Worm (Caenorhabditis elegans) whole organism, L4 larva: ENCODE data around the gene lpin-1.

Experiments used
- F26F4.8 ChIP-seq: fragments of 200-800 bp; sonication (Bioruptor generic); conservative IDR thresholded peaks from 2 replicates; pipeline ENCODE4 v1.3.6; 2022; ENCODE audit warnings: missing genetic modification characterization, missing compliant biosample characterization
- F37D6.2 ChIP-seq: sonication (generic microtip); optimal IDR thresholded peaks from 2 replicates; lab custom pipeline; 2016; ENCODE audit warnings: mild to moderate bottlenecking, missing genetic modification characterization, missing compliant biosample characterization
- F44E2.7 ChIP-seq: fragments of 200-800 bp; sonication (Bioruptor generic); IDR thresholded peaks from 2 replicates; pipeline ENCODE4 v2.1.2; 2022; ENCODE audit warnings: missing genetic modification characterization, missing compliant biosample characterization
- T26A8.4 ChIP-seq: fragments of 200-800 bp; sonication (Bioruptor generic); IDR thresholded peaks from 2 replicates; pipeline ENCODE4 v1.3.6; 2022; ENCODE audit warnings: missing genetic modification characterization, missing compliant biosample characterization
- Y105C5A.15 ChIP-seq: fragments of 200-800 bp; sonication (Bioruptor generic); IDR thresholded peaks from 2 replicates; pipeline ENCODE4 v1.3.6; 2022; ENCODE audit warnings: missing genetic modification characterization, missing compliant biosample characterization
- Y48G9A.11 ChIP-seq: fragments of 200-800 bp; sonication (Bioruptor generic); IDR thresholded peaks from 2 replicates; pipeline ENCODE4 v1.3.6; 2022; ENCODE audit warnings: missing genetic modification reagents, missing genetic modification characterization, missing compliant biosample characterization
- aha-1 ChIP-seq: fragments of 150-350 bp; peaks from one replicate; lab custom pipeline; 2014; ENCODE audit warnings: missing biosample characterization, missing genetic modification characterization
- ama-1 ChIP-seq: fragments of 150-350 bp; optimal IDR thresholded peaks from 2 replicates; lab custom pipeline; 2014; ENCODE audit warnings: inconsistent platforms, mixed read lengths
- arid-1 ChIP-seq: fragments of 200-800 bp; sonication (Bioruptor generic); conservative IDR thresholded peaks from 2 replicates; pipeline ENCODE4 v1.3.6; 2022; ENCODE audit warnings: missing genetic modification reagents, missing genetic modification characterization, missing compliant biosample characterization
- attf-4 ChIP-seq: sonication (generic microtip); optimal IDR thresholded peaks from 3 replicates; lab custom pipeline; 2017; ENCODE audit warnings: missing biosample characterization, missing genetic modification characterization
- cey-2 ChIP-seq: sonication (generic microtip); optimal IDR thresholded peaks from 3 replicates; lab custom pipeline; 2017; ENCODE audit warnings: missing genetic modification characterization, mild to moderate bottlenecking, missing compliant biosample characterization, antibody characterized with exemption, borderline replicate concordance; ENCODE audit not compliant: insufficient read depth
- dmd-8 ChIP-seq: fragments of 200-800 bp; sonication (Bioruptor generic); IDR thresholded peaks from 2 replicates; pipeline ENCODE4 v1.3.6; 2022; ENCODE audit warnings: missing genetic modification characterization, missing compliant biosample characterization
- dmd-9 ChIP-seq: fragments of 200-800 bp; sonication (Bioruptor generic); IDR thresholded peaks from 2 replicates; pipeline ENCODE4 v1.3.6; 2022; ENCODE audit warnings: missing genetic modification reagents, missing genetic modification characterization, missing compliant biosample characterization
- duxl-1 ChIP-seq: sonication (generic microtip); optimal IDR thresholded peaks from 2 replicates; lab custom pipeline; 2016; ENCODE audit warnings: mild to moderate bottlenecking, missing genetic modification characterization, moderate library complexity, missing compliant biosample characterization; ENCODE audit not compliant: poor library complexity
- dve-1 ChIP-seq: sonication (generic microtip); optimal IDR thresholded peaks from 2 replicates; lab custom pipeline; 2017; ENCODE audit warnings: antibody characterized with exemption, mild to moderate bottlenecking, missing genetic modification characterization, missing compliant biosample characterization; ENCODE audit not compliant: insufficient read depth
- egl-27 ChIP-seq: sonication (generic microtip); optimal IDR thresholded peaks from 3 replicates; lab custom pipeline; 2017; ENCODE audit warnings: missing biosample characterization, missing genetic modification reagents, missing genetic modification characterization
- hif-1 ChIP-seq, 2 experiments: sonication (generic microtip); optimal IDR thresholded peaks; 2 replicates each; lab custom pipeline; 2016 to 2017; ENCODE audit warnings: missing compliant biosample characterization in 2 of 2, missing genetic modification characterization in 2 of 2, missing genetic modification reagents in 2 of 2, missing genotype in 2 of 2, mild to moderate bottlenecking in 1 of 2
- hlh-11 ChIP-seq: fragments of 200-800 bp; sonication (Bioruptor generic); optimal IDR thresholded peaks from 2 replicates; lab custom pipeline; 2018; ENCODE audit warnings: mild to moderate bottlenecking, missing genetic modification characterization, missing compliant biosample characterization
- hlh-30 ChIP-seq: sonication (generic microtip); optimal IDR thresholded peaks from 2 replicates; lab custom pipeline; 2017; ENCODE audit warnings: antibody characterized with exemption, mild to moderate bottlenecking, missing genetic modification characterization, missing compliant biosample characterization; ENCODE audit not compliant: insufficient read depth
- lin-13 ChIP-seq: fragments of 150-350 bp; optimal IDR thresholded peaks from 2 replicates; lab custom pipeline; 2014; ENCODE audit warnings: missing biosample characterization, missing genetic modification reagents, missing genetic modification characterization
- lin-39 ChIP-seq: fragments of 150-350 bp; optimal IDR thresholded peaks from 2 replicates; lab custom pipeline; 2014; ENCODE audit warnings: missing biosample characterization, missing genetic modification reagents, missing genetic modification characterization
- madf-5 ChIP-seq, 2 experiments: fragments of 200-800 bp; sonication (Bioruptor generic); IDR thresholded peaks; 2 replicates each; pipeline ENCODE4 v1.3.6; 2022; ENCODE audit warnings: missing compliant biosample characterization in 2 of 2, missing genetic modification characterization in 2 of 2
- madf-9 ChIP-seq: fragments of 200-800 bp; sonication (Bioruptor generic); conservative IDR thresholded peaks from 2 replicates; pipeline ENCODE4 v1.3.6; 2022; ENCODE audit warnings: missing genetic modification reagents, missing genetic modification characterization, missing compliant biosample characterization
- mdt-29 ChIP-seq: fragments of 200-800 bp; sonication (Bioruptor generic); IDR thresholded peaks from 2 replicates; pipeline ENCODE4 v1.3.6; 2022; ENCODE audit warnings: missing genetic modification reagents, missing genetic modification characterization, missing compliant biosample characterization
- mxl-2 ChIP-seq: fragments of 200-800 bp; sonication (Bioruptor generic); conservative IDR thresholded peaks from 2 replicates; pipeline ENCODE4 v1.3.6; 2022; ENCODE audit warnings: missing genetic modification reagents, missing genetic modification characterization, missing compliant biosample characterization
- mxl-3 ChIP-seq: fragments of 200-800 bp; sonication (Bioruptor generic); optimal IDR thresholded peaks from 2 replicates; lab custom pipeline; 2018; ENCODE audit warnings: mild to moderate bottlenecking, missing genetic modification characterization, missing compliant biosample characterization
- nhr-11 ChIP-seq: fragments of 150-350 bp; optimal IDR thresholded peaks from 2 replicates; lab custom pipeline; 2014; ENCODE audit warnings: missing biosample characterization, missing genetic modification characterization
- nhr-25 ChIP-seq: sonication (generic microtip); optimal IDR thresholded peaks from 2 replicates; lab custom pipeline; 2017; ENCODE audit warnings: missing genetic modification characterization, mild to moderate bottlenecking, missing compliant biosample characterization, antibody characterized with exemption, moderate library complexity, borderline replicate concordance; ENCODE audit not compliant: insufficient read depth
- nhr-41 ChIP-seq: fragments of 200-800 bp; sonication (Bioruptor generic); IDR thresholded peaks from 2 replicates; pipeline ENCODE4 v1.3.6; 2022; ENCODE audit warnings: missing genetic modification reagents, missing genetic modification characterization, missing compliant biosample characterization
- nhr-42 ChIP-seq: fragments of 200-800 bp; sonication (Bioruptor generic); IDR thresholded peaks from 2 replicates; pipeline ENCODE4 v1.3.6; 2022; ENCODE audit warnings: missing genetic modification characterization, missing compliant biosample characterization
- pha-4 ChIP-seq, 2 experiments: fragments of 150-350 bp in 1 of 2; fragments of 200-800 bp in 1 of 2; sonication (Bioruptor generic) in 1 of 2; IDR thresholded peaks in 1 of 2; optimal IDR thresholded peaks in 1 of 2; 2 replicates each; pipeline versions ENCODE4 v1.3.6 to Lab custom; 2014 to 2022; ENCODE audit warnings: missing genetic modification characterization in 2 of 2, missing genetic modification reagents in 2 of 2, missing biosample characterization in 1 of 2, missing compliant biosample characterization in 1 of 2
- php-3 ChIP-seq: fragments of 200-800 bp; sonication (Bioruptor generic); IDR thresholded peaks from 2 replicates; pipeline ENCODE4 v1.3.6; 2022; ENCODE audit warnings: missing genetic modification reagents, missing genetic modification characterization, missing compliant biosample characterization
- rbr-2 ChIP-seq: sonication (generic microtip); optimal IDR thresholded peaks from 2 replicates; lab custom pipeline; 2016; ENCODE audit warnings: missing genotype, missing genetic modification characterization, missing compliant biosample characterization
- saeg-2 ChIP-seq: fragments of 200-800 bp; sonication (Bioruptor generic); IDR thresholded peaks from 2 replicates; pipeline ENCODE4 v1.3.6; 2022; ENCODE audit warnings: missing genetic modification reagents, missing genetic modification characterization, missing compliant biosample characterization
- snpc-1.2 ChIP-seq: fragments of 200-800 bp; sonication (Bioruptor generic); IDR thresholded peaks from 2 replicates; pipeline ENCODE4 v1.3.6; 2022; ENCODE audit warnings: missing genetic modification reagents, missing genetic modification characterization, missing compliant biosample characterization
- spr-1 ChIP-seq: sonication (generic microtip); optimal IDR thresholded peaks from 2 replicates; lab custom pipeline; 2016; ENCODE audit warnings: mild to moderate bottlenecking, missing genetic modification characterization, missing compliant biosample characterization
- spr-3 ChIP-seq: fragments of 200-800 bp; sonication (Bioruptor generic); optimal IDR thresholded peaks from 2 replicates; lab custom pipeline; 2018; ENCODE audit warnings: mild to moderate bottlenecking, missing genetic modification characterization, missing compliant biosample characterization
- tra-1 ChIP-seq: fragments of 200-800 bp; sonication (Bioruptor generic); IDR thresholded peaks from 2 replicates; pipeline ENCODE4 v1.3.6; 2022; ENCODE audit warnings: missing genetic modification reagents, missing genetic modification characterization, missing compliant biosample characterization
- unc-130 ChIP-seq: sonication (generic microtip); optimal IDR thresholded peaks from 2 replicates; lab custom pipeline; 2016; ENCODE audit warnings: missing genetic modification reagents, missing genetic modification characterization, missing compliant biosample characterization
- unc-62 ChIP-seq, 3 experiments: fragments of 150-350 bp in 1 of 3; sonication (generic microtip); optimal IDR thresholded peaks in 2 of 3; peaks in 1 of 3; 1 replicate in 1 of 3; 2 replicates in 2 of 3; lab custom pipeline; 2014 to 2017; ENCODE audit warnings: missing biosample characterization in 3 of 3, missing genetic modification characterization in 3 of 3, missing genetic modification reagents in 3 of 3, missing genotype in 1 of 3
- vab-7 ChIP-seq: fragments of 200-800 bp; sonication (Bioruptor generic); IDR thresholded peaks from 2 replicates; pipeline ENCODE4 v1.3.6; 2022; ENCODE audit warnings: missing genetic modification reagents, missing genetic modification characterization, missing compliant biosample characterization
- zfp-2 ChIP-seq: sonication (generic microtip); optimal IDR thresholded peaks from 2 replicates; lab custom pipeline; 2016; ENCODE audit warnings: mild to moderate bottlenecking, missing genetic modification characterization, missing compliant biosample characterization
- zip-11 ChIP-seq: fragments of 200-800 bp; sonication (Bioruptor generic); IDR thresholded peaks from 2 replicates; pipeline ENCODE4 v1.3.6; 2022; ENCODE audit warnings: missing genetic modification characterization, missing compliant biosample characterization
- zip-2 ChIP-seq: fragments of 150-350 bp; optimal IDR thresholded peaks from 2 replicates; lab custom pipeline; 2014; ENCODE audit warnings: missing biosample characterization, missing genetic modification characterization

The lpin-1 gene

ce11 chrV:13656346-13657254 is 2.7 kb upstream of the lpin-1 start (continued):
- TF ChIP-seq nhr-41 (GFP tag; lab: Robert Waterston, UW) (peak; percentile 91; the same call in 1 of the 2 replicates), zip-11 (GFP tag; lab: Robert Waterston, UW) (no peak), zip-2 (tag; lab: Kevin White, UChicago) (no peak), duxl-1 (tag; lab: Kevin White, UChicago) (peak; percentile 8), rbr-2 (tag; lab: Kevin White, UChicago) (peak; percentile 1), mdt-29 (GFP tag; lab: Robert Waterston, UW) (peak; percentile 74), zfp-2 (tag; lab: Kevin White, UChicago) (no peak), dve-1 (peak; percentile 93), saeg-2 (GFP tag; lab: Robert Waterston, UW) (peak; percentile 52), F26F4.8 (0 out of 2 replicates have a peak, but pooled peaks have one; percentile 6), cey-2 (tag; lab: Kevin White, UChicago) (peak; percentile 77), T26A8.4 (GFP tag; lab: Robert Waterston, UW) (peak; percentile 38; the same call in 1 of the 2 replicates), php-3 (peak; percentile 82), mxl-2 (GFP tag; lab: Robert Waterston, UW) (0 out of 2 replicates have a peak, but pooled peaks have one; percentile 7), egl-27 (tag; lab: Kevin White, UChicago) (no peak), spr-1 (tag; lab: Kevin White, UChicago) (peak; percentile 9), madf-5 (GFP tag; IDR thresholded peaks at IDR 0.05; lab: Robert Waterston, UW) (no peak), ama-1 (peak; percentile 91), mxl-3 (GFP tag; lab: Kevin White, UChicago) (peak; percentile 94), hlh-30 (tag; lab: Kevin White, UChicago) (peak; percentile 83), unc-62 (GFP tag; optimal IDR thresholded peaks at IDR 0.05 in 1 of 2; lab: Kevin White, UChicago) (peak in 1 of 2 experiments; percentile 92), unc-62 (tag; optimal IDR thresholded peaks at IDR 0.05; lab: Kevin White, UChicago) (no peak), Y105C5A.15 (GFP tag; lab: Robert Waterston, UW) (0 out of 2 replicates have a peak, but pooled peaks have one; percentile 44), aha-1 (tag; lab: Kevin White, UChicago) (peak; percentile 99), hif-1 (tag; optimal IDR thresholded peaks at IDR 0.05; lab: Kevin White, UChicago) (peak; percentile 6 to 44), tra-1 (GFP tag; lab: Robert Waterston, UW) (peak; percentile 78; the same call in 1 of the 2 replicates), dmd-8 (GFP tag; lab: Robert Waterston, UW) (no peak), lin-13 (GFP tag; lab: Kevin White, UChicago) (peak; percentile 77), attf-4 (tag; lab: Kevin White, UChicago) (peak; percentile 34)

- TF ChIP-seq vab-7 (no peak), madf-9 (GFP tag; lab: Robert Waterston, UW) (no peak), dmd-9 (GFP tag; lab: Robert Waterston, UW) (no peak), aha-1 (tag; lab: Kevin White, UChicago) (no peak), pha-4 (GFP tag; IDR thresholded peaks at IDR 0.05; lab: Robert Waterston, UW) (peak; percentile 72; the same call in 1 of the 2 replicates), pha-4 (tag; optimal IDR thresholded peaks at IDR 0.05; lab: Kevin White, UChicago) (peak; percentile 6), lin-39 (tag; lab: Kevin White, UChicago) (peak; percentile 41), nhr-11 (tag; lab: Kevin White, UChicago) (peak; percentile 42), hlh-30 (tag; lab: Kevin White, UChicago) (peak; percentile 69), unc-130 (GFP tag; lab: Kevin White, UChicago) (no peak), saeg-2 (GFP tag; lab: Robert Waterston, UW) (no peak), nhr-41 (GFP tag; lab: Robert Waterston, UW) (no peak), F37D6.2 (tag; lab: Kevin White, UChicago) (no peak), snpc-1.2 (GFP tag; lab: Robert Waterston, UW) (no peak; the same call in 1 of the 2 replicates), arid-1 (GFP tag; lab: Robert Waterston, UW) (no peak), Y48G9A.11 (GFP tag; lab: Robert Waterston, UW) (no peak), hlh-11 (tag; lab: Kevin White, UChicago) (peak; percentile 74), F44E2.7 (no peak), nhr-25 (tag; lab: Kevin White, UChicago) (peak; percentile 69), nhr-42 (no peak), spr-3 (GFP tag; lab: Kevin White, UChicago) (no peak)
Observed at ce11 chrV:13655202-13655764, 1.4 kb upstream of the lpin-1 start.
